Fruit fly (Drosophila melanogaster) whole organism, prepupa: ENCODE results near the gene goe.

ENCODE experiments used
- Blimp-1 ChIP-seq: fragments of 200-800 bp; sonication (Bioruptor generic); optimal IDR thresholded peaks from 3 replicates; lab custom pipeline; 2017; ENCODE audit warnings: missing biosample characterization, missing genetic modification characterization, mild to moderate bottlenecking, moderate library complexity, missing genetic modification reagents
- CG10631 ChIP-seq: fragments of 200-800 bp; sonication (Bioruptor generic); optimal IDR thresholded peaks from 2 replicates; lab custom pipeline; 2016; ENCODE audit warnings: missing biosample characterization, missing genetic modification characterization
- CG10669 ChIP-seq: fragments of 200-800 bp; sonication (Bioruptor generic); optimal IDR thresholded peaks from 3 replicates; lab custom pipeline; 2018; ENCODE audit warnings: missing biosample characterization, mild to moderate bottlenecking, missing genetic modification characterization, moderate library complexity
- CG11294 ChIP-seq: fragments of 200-800 bp; sonication (Bioruptor generic); IDR thresholded peaks from 2 replicates; pipeline ENCODE4 v1.3.6; 2022; ENCODE audit warnings: missing biosample characterization, missing genetic modification characterization
- CG15336 ChIP-seq: fragments of 200-800 bp; sonication (Bioruptor generic); IDR thresholded peaks from 2 replicates; pipeline ENCODE4 v1.3.6; 2022; ENCODE audit warnings: missing biosample characterization, missing genetic modification characterization
- CG1621 ChIP-seq: fragments of 200-800 bp; sonication (Bioruptor generic); optimal IDR thresholded peaks from 3 replicates; lab custom pipeline; 2018; ENCODE audit warnings: missing biosample characterization, mild to moderate bottlenecking, missing genetic modification characterization
- CG16779 ChIP-seq: fragments of 200-800 bp; sonication (Bioruptor generic); optimal IDR thresholded peaks from 3 replicates; lab custom pipeline; 2017; ENCODE audit warnings: missing biosample characterization, mild to moderate bottlenecking, missing genetic modification characterization
- CG32006 ChIP-seq: fragments of 200-800 bp; sonication (Bioruptor generic); optimal IDR thresholded peaks from 3 replicates; lab custom pipeline; 2017; ENCODE audit warnings: missing biosample characterization, mild to moderate bottlenecking, missing genetic modification characterization
- CG34406 ChIP-seq: fragments of 200-800 bp; sonication (Bioruptor generic); optimal IDR thresholded peaks from 3 replicates; lab custom pipeline; 2016; ENCODE audit warnings: missing biosample characterization, missing genetic modification characterization
- CG3919 ChIP-seq: fragments of 200-800 bp; sonication (Bioruptor generic); optimal IDR thresholded peaks from 3 replicates; lab custom pipeline; 2016; ENCODE audit warnings: missing biosample characterization, missing genetic modification characterization
- CG4318 ChIP-seq: fragments of 200-800 bp; sonication (Bioruptor generic); optimal IDR thresholded peaks from 3 replicates; lab custom pipeline; 2017; ENCODE audit warnings: missing biosample characterization, mild to moderate bottlenecking, missing genetic modification characterization
- CG6163 ChIP-seq: fragments of 200-800 bp; sonication (Bioruptor generic); IDR thresholded peaks from 3 replicates; pipeline ENCODE4 v1.3.6; 2022; ENCODE audit warnings: missing biosample characterization, missing genetic modification characterization
- CG6276 ChIP-seq: fragments of 200-800 bp; sonication (Bioruptor generic); optimal IDR thresholded peaks from 2 replicates; lab custom pipeline; 2017; ENCODE audit warnings: missing biosample characterization, mild to moderate bottlenecking, missing genetic modification characterization
- CG6808 ChIP-seq: fragments of 200-800 bp; sonication (Bioruptor generic); optimal IDR thresholded peaks from 3 replicates; lab custom pipeline; 2017; ENCODE audit warnings: missing biosample characterization, missing genetic modification characterization, mild to moderate bottlenecking, moderate library complexity, missing genetic modification reagents
- CG6854 ChIP-seq: fragments of 200-800 bp; sonication (Bioruptor generic); optimal IDR thresholded peaks from 2 replicates; lab custom pipeline; 2017; ENCODE audit warnings: missing biosample characterization, mild to moderate bottlenecking, missing genetic modification characterization
- CG7368 ChIP-seq: fragments of 200-800 bp; sonication (Bioruptor generic); optimal IDR thresholded peaks from 3 replicates; lab custom pipeline; 2016; ENCODE audit warnings: missing biosample characterization, missing genetic modification characterization
- CG8119 ChIP-seq: fragments of 200-800 bp; sonication (Bioruptor generic); IDR thresholded peaks from 3 replicates; pipeline ENCODE4 v1.3.6; 2022; ENCODE audit warnings: missing biosample characterization, missing genetic modification characterization
- CG8319 ChIP-seq: fragments of 200-800 bp; sonication (Bioruptor generic); optimal IDR thresholded peaks from 3 replicates; lab custom pipeline; 2016; ENCODE audit warnings: missing biosample characterization, missing genetic modification characterization
- CG8632 ChIP-seq: fragments of 200-800 bp; sonication (Bioruptor generic); optimal IDR thresholded peaks from 3 replicates; lab custom pipeline; 2016; ENCODE audit warnings: missing biosample characterization, missing genetic modification characterization
- CG9139 ChIP-seq: fragments of 200-800 bp; sonication (Bioruptor generic); optimal IDR thresholded peaks from 3 replicates; lab custom pipeline; 2017; ENCODE audit warnings: missing biosample characterization, mild to moderate bottlenecking, missing genetic modification characterization
- Eip75B ChIP-seq: fragments of 200-800 bp; sonication (Bioruptor generic); optimal IDR thresholded peaks from 3 replicates; lab custom pipeline; 2016; ENCODE audit warnings: missing biosample characterization, missing genetic modification characterization
- Eip78C ChIP-seq: fragments of 200-800 bp; sonication (Bioruptor generic); peaks from one replicate; lab custom pipeline; 2016; ENCODE audit warnings: missing biosample characterization, missing genetic modification characterization
- Eip93F ChIP-seq: fragments of 200-800 bp; sonication (Bioruptor generic); optimal IDR thresholded peaks from 2 replicates; lab custom pipeline; 2016; ENCODE audit warnings: missing biosample characterization, mild to moderate bottlenecking, missing genetic modification characterization
- Gug ChIP-seq: fragments of 200-800 bp; sonication (Bioruptor generic); IDR thresholded peaks from 2 replicates; pipeline ENCODE4 v1.3.6; 2022; ENCODE audit warnings: missing biosample characterization, missing genetic modification characterization
- Hr38 ChIP-seq: sonication (Bioruptor generic); optimal IDR thresholded peaks from 2 replicates; lab custom pipeline; 2016; ENCODE audit warnings: missing biosample characterization, missing genetic modification characterization
- Hr4 ChIP-seq: fragments of 200-800 bp; sonication (Bioruptor generic); optimal IDR thresholded peaks from 3 replicates; lab custom pipeline; 2016; ENCODE audit warnings: missing biosample characterization, missing genetic modification characterization
- Lpt ChIP-seq: fragments of 200-800 bp; sonication (Bioruptor generic); optimal IDR thresholded peaks from 3 replicates; lab custom pipeline; 2016; ENCODE audit warnings: missing biosample characterization, missing genetic modification characterization
- Smox ChIP-seq: fragments of 200-800 bp; sonication (Bioruptor generic); optimal IDR thresholded peaks from 3 replicates; lab custom pipeline; 2016; ENCODE audit warnings: missing biosample characterization, missing genetic modification characterization
- Sox102F ChIP-seq: fragments of 200-800 bp; sonication (Bioruptor generic); optimal IDR thresholded peaks from 2 replicates; lab custom pipeline; 2016; ENCODE audit warnings: missing biosample characterization, mild to moderate bottlenecking, missing genetic modification characterization
- achi ChIP-seq: fragments of 200-800 bp; sonication (Bioruptor generic); optimal IDR thresholded peaks from 3 replicates; lab custom pipeline; 2016; ENCODE audit warnings: missing biosample characterization, missing genetic modification characterization
- acj6 ChIP-seq: fragments of 200-800 bp; sonication (Bioruptor generic); optimal IDR thresholded peaks from 3 replicates; lab custom pipeline; 2016; ENCODE audit warnings: missing biosample characterization, missing genetic modification characterization
- cyc ChIP-seq: fragments of 200-800 bp; sonication (Bioruptor generic); optimal IDR thresholded peaks from 3 replicates; lab custom pipeline; 2016; ENCODE audit warnings: missing biosample characterization, missing genetic modification characterization
- dac ChIP-seq: fragments of 200-800 bp; sonication (Bioruptor generic); optimal IDR thresholded peaks from 2 replicates; lab custom pipeline; 2017; ENCODE audit warnings: missing biosample characterization, mild to moderate bottlenecking, missing genetic modification characterization
- dsx ChIP-seq: fragments of 200-800 bp; optimal IDR thresholded peaks from 3 replicates; lab custom pipeline; 2019; ENCODE audit warnings: missing biosample characterization, mild to moderate bottlenecking, missing genetic modification characterization, moderate library complexity; ENCODE audit not compliant: poor library complexity, severe bottlenecking
- eg ChIP-seq: fragments of 200-800 bp; sonication (Bioruptor generic); IDR thresholded peaks from 3 replicates; pipeline ENCODE4 v1.3.6; 2022; ENCODE audit warnings: missing biosample characterization, missing genetic modification characterization
- fd59A ChIP-seq: fragments of 200-800 bp; sonication (Bioruptor generic); optimal IDR thresholded peaks from 2 replicates; lab custom pipeline; 2017; ENCODE audit warnings: missing biosample characterization, mild to moderate bottlenecking, missing genetic modification characterization, missing genetic modification reagents
- fd85E ChIP-seq: fragments of 200-800 bp; sonication (Bioruptor generic); optimal IDR thresholded peaks from 3 replicates; lab custom pipeline; 2016; ENCODE audit warnings: missing biosample characterization, missing genetic modification characterization
- fkh ChIP-seq: fragments of 200-800 bp; sonication (Bioruptor generic); optimal IDR thresholded peaks from 3 replicates; lab custom pipeline; 2017; ENCODE audit warnings: missing biosample characterization, mild to moderate bottlenecking, missing genetic modification characterization, moderate library complexity
- lz ChIP-seq: fragments of 200-800 bp; sonication (Bioruptor generic); optimal IDR thresholded peaks from 3 replicates; lab custom pipeline; 2016; ENCODE audit warnings: missing biosample characterization, missing genetic modification characterization
- spab ChIP-seq: fragments of 200-800 bp; sonication (Bioruptor generic); optimal IDR thresholded peaks from 2 replicates; lab custom pipeline; 2017; ENCODE audit warnings: missing biosample characterization, mild to moderate bottlenecking, missing genetic modification characterization, missing genetic modification reagents
- svp ChIP-seq: fragments of 200-800 bp; sonication (Bioruptor generic); peaks from one replicate; lab custom pipeline; 2016; ENCODE audit warnings: missing biosample characterization, missing genetic modification characterization
- topi ChIP-seq: fragments of 200-800 bp; sonication (Bioruptor generic); optimal IDR thresholded peaks from 3 replicates; lab custom pipeline; 2016; ENCODE audit warnings: missing biosample characterization, missing genetic modification characterization

goe gene

DNA sequence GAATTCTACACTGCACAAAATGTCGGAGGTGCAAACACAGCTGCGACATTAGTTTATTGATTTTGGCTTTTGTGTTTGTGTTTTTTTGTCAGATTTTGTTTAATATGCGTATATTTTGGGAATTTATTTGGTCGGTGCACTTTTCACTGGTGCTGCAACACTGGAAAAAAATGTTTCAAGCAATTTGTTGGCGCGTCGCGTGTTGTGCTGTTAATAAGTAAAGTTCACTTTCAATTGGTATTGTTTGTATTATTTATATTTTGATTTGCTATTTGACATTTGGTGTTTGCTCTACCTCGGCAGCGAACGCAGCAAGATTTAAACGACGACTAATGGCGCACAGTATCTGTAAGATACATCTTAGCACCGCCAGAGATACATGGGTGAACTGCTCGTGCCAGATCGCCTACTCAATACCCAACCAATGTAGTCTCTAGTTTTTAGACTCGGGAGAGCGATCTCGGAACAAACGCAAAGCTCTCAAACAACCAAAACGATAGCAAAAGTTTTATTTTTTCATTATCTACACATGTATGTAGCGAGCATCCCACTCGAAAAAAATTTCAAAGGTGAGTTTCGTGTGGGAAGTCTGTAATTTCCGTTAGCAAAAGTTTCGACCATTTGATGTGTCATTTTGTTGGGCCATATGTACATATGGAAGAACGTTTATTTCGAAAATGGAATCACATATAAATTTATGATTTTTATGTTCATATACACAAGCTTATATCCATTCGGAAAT lies 30.6 kb upstream of the goe start (continued):
- TF ChIP-seq fd85E (no peak), CG1621 (tag; lab: Kevin White, UChicago) (no peak), fd59A (GFP tag; lab: Kevin White, UChicago) (no peak), Lpt (GFP tag; lab: Kevin White, UChicago) (peak; percentile 56), CG6276 (GFP tag; lab: Kevin White, UChicago) (peak; percentile 19), Sox102F (GFP tag; lab: Kevin White, UChicago) (no peak), CG6854 (no peak), CG4318 (GFP tag; lab: Kevin White, UChicago) (no peak), achi (GFP tag; lab: Kevin White, UChicago) (peak; percentile 53), Eip75B (no peak), lz (GFP tag; lab: Kevin White, UChicago) (no peak), CG10669 (GFP tag; lab: Kevin White, UChicago) (peak; percentile 22), Eip93F (GFP tag; lab: Kevin White, UChicago) (no peak), CG8319 (GFP tag; lab: Kevin White, UChicago) (no peak), acj6 (peak; percentile 50), CG34406 (no peak)

DNA sequence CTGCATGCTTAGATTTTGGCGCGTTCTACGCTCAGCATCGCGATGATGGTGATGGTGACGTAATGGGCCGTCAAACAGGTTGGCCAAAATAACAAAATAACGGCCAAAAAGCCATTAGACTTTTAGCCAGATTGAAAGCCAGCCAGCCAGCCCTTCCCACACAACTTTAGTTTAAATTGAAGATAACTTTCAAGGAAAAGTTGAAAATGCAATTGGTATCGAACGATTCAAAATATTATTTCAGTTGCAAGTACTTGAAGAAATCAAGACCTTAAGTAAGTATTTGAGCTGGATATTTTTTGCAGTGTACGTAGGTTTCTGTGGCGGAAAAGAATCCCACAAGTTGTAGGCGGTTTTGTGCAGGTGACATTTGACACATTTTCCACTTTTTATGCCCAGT lies 29.3 kb upstream of the goe start:
- TF ChIP-seq CG15336 (GFP tag; lab: Robert Waterston, UW) = peak; percentile 40; the same call in 1 of the 2 replicates
- TF ChIP-seq CG32006 (GFP tag; lab: Kevin White, UChicago) = peak; percentile 35
- no peak for TF ChIP-seq dsx
- TF ChIP-seq dac (GFP tag; lab: Kevin White, UChicago) = no peak
- TF ChIP-seq Sox102F (GFP tag; lab: Kevin White, UChicago) = no peak
- no peak for TF ChIP-seq fkh (GFP tag; lab: Kevin White, UChicago)
- no peak for TF ChIP-seq CG6808 (GFP tag; lab: Kevin White, UChicago)
- peak; percentile 8 for TF ChIP-seq Hr4 (GFP tag; lab: Kevin White, UChicago)
- TF ChIP-seq achi (GFP tag; lab: Kevin White, UChicago) = no peak
- no peak for TF ChIP-seq CG6854
- TF ChIP-seq Eip78C = peak; percentile 57
- peak; percentile 42 for TF ChIP-seq eg (GFP tag; lab: Robert Waterston, UW)
- no peak for TF ChIP-seq CG9139 (GFP tag; lab: Kevin White, UChicago)
- TF ChIP-seq CG6163 (GFP tag; lab: Robert Waterston, UW) = 0 out of 3 replicates have a peak, but pooled peaks have one; percentile 7
- TF ChIP-seq, all 60 proteins: peak for 6

DNA sequence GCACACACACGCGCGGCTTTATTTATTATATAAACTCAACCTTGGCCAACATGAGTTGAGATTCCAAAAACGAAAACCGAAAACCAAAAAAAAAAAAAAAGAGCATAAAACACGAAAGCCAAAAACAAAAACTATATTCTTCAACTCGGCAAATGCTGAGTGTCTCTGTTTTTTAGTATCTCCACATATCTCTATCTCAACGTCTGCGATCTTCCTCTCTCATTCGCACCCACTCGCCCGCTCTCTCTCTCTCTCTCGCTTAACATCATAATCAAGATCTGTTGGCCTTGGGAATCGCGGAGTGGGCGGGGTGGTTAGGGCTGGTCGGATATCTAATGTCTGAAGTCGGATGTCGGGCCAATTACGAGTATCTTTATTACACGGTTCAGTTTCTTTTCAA lies 28.5 kb upstream of the goe start:
- TF ChIP-seq fkh (GFP tag; lab: Kevin White, UChicago) = peak; percentile 17
- TF ChIP-seq fd59A (GFP tag; lab: Kevin White, UChicago) = no peak

DNA sequence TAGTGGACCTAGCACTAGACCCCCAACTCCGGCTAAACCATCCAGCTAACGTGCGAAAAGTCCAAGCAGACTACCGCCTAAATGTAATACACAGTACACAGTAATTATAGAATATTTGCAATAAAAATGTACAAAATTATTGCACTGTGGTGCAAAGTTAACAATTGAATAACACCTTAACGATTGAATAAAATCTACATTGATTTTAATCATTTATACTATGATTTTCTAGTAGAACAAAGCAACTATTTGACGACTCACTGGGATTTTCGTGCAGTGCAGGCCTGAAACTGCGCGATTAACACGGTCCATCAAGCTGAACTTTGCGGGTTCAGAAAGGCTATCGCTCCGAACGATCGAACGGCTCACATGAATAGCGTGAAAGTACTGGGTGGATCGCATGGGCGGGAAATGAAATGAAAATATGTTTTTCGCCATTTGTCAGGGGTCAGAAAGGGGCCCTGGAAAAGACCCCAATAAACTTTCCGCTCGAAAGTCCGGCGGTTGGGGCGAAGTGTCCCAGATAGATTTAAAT lies 26.5 kb upstream of the goe start:
- TF ChIP-seq CG1621 (tag; lab: Kevin White, UChicago) = no peak
- peak; percentile 9 for TF ChIP-seq achi (GFP tag; lab: Kevin White, UChicago)
- peak; percentile 96 for TF ChIP-seq svp (GFP tag; lab: Kevin White, UChicago)
- TF ChIP-seq CG11294 (GFP tag; lab: Robert Waterston, UW) = no peak
- TF ChIP-seq spab (GFP tag; lab: Kevin White, UChicago) = no peak
- TF ChIP-seq CG3919 (GFP tag; lab: Kevin White, UChicago) = peak; percentile 22
- no peak for TF ChIP-seq CG9139 (GFP tag; lab: Kevin White, UChicago)
- TF ChIP-seq Eip78C = peak; percentile 76
- peak; percentile 25 for TF ChIP-seq dsx
- 0 out of 3 replicates have a peak, but pooled peaks have one; percentile 39 for TF ChIP-seq CG8119 (GFP tag; lab: Robert Waterston, UW)
- no peak for TF ChIP-seq CG16779 (tag; lab: Kevin White, UChicago)
- TF ChIP-seq Blimp-1 = no peak
- TF ChIP-seq Hr38 (GFP tag; lab: Kevin White, UChicago) = no peak
- TF ChIP-seq fd85E = no peak
- TF ChIP-seq CG10631 (GFP tag; lab: Kevin White, UChicago) = no peak
- no peak for TF ChIP-seq fd59A (GFP tag; lab: Kevin White, UChicago)
- TF ChIP-seq topi (GFP tag; lab: Kevin White, UChicago) = peak; percentile 28
- TF ChIP-seq CG32006 (GFP tag; lab: Kevin White, UChicago) = peak; percentile 56
- no peak for TF ChIP-seq Sox102F (GFP tag; lab: Kevin White, UChicago)
- no peak for TF ChIP-seq Gug (GFP tag; lab: Robert Waterston, UW)
- no peak for TF ChIP-seq Lpt (GFP tag; lab: Kevin White, UChicago)
- no peak for TF ChIP-seq CG6854
- TF ChIP-seq CG7368 (GFP tag; lab: Kevin White, UChicago) = no peak
- TF ChIP-seq eg (GFP tag; lab: Robert Waterston, UW) = peak; percentile 28; the same call in 1 of the 3 replicates
- TF ChIP-seq cyc (GFP tag; lab: Kevin White, UChicago) = no peak
- TF ChIP-seq Smox = no peak
- peak; percentile 13 for TF ChIP-seq CG10669 (GFP tag; lab: Kevin White, UChicago)
- TF ChIP-seq CG8632 (GFP tag; lab: Kevin White, UChicago) = no peak
